Fruit fly (Drosophila melanogaster): Measurements from ENCODE around the gene CG13722.
A peak's percentile ranks its signal among the peaks of the same experiment; 100 is the strongest.

CG13722 gene

dm6 chr3L:4521809-4522208 lies 31.0 kb upstream of the CG13722 start (continued):
- TF ChIP-seq chm (GFP tag; IDR thresholded peaks at IDR 0.05) (no peak), grau (tag; optimal IDR thresholded peaks at IDR 0.05) (peak; percentile 19), salm (tag; optimal IDR thresholded peaks at IDR 0.05) (no peak), HLH4C (GFP tag; IDR thresholded peaks at IDR 0.05; ENCODE audit: partially characterized antibody) (no peak), ro (GFP tag; IDR thresholded peaks at IDR 0.05) (no peak), oc (tag; optimal IDR thresholded peaks at IDR 0.05) (no peak), CG7372 (GFP tag; IDR thresholded peaks at IDR 0.05) (0 out of 2 replicates have a peak, but pooled peaks have one; percentile 8), sisA (GFP tag; IDR thresholded peaks at IDR 0.05) (no peak), kay (GFP tag; optimal IDR thresholded peaks at IDR 0.05) (no peak), sima (GFP tag; optimal IDR thresholded peaks at IDR 0.05) (no peak), CG10979 (tag; optimal IDR thresholded peaks at IDR 0.05) (no peak), cas (GFP tag; IDR thresholded peaks at IDR 0.05) (no peak), Antp (GFP tag; optimal IDR thresholded peaks at IDR 0.05) (peak; percentile 0), ems (GFP tag; optimal IDR thresholded peaks at IDR 0.05) (no peak), ttk (GFP tag; IDR thresholded peaks at IDR 0.05) (no peak), CG10209 (GFP tag; optimal IDR thresholded peaks at IDR 0.05) (peak; percentile 47), CG5953 (GFP tag; IDR thresholded peaks at IDR 0.05) (no peak), CG14014 (GFP tag; IDR thresholded peaks at IDR 0.05) (peak; percentile 41; the same call in 1 of the 2 replicates), ara (GFP tag; IDR thresholded peaks at IDR 0.05) (no peak), maf-S (GFP tag; optimal IDR thresholded peaks at IDR 0.05) (no peak), pnt (GFP tag; optimal IDR thresholded peaks at IDR 0.05) (no peak), CG13624 (GFP tag; optimal IDR thresholded peaks at IDR 0.05) (no peak), knrl (GFP tag; IDR thresholded peaks at IDR 0.05; ENCODE audit: partially characterized antibody) (no peak), cwo (GFP tag; optimal IDR thresholded peaks at IDR 0.05) (peak; percentile 24), bigmax (GFP tag; optimal IDR thresholded peaks at IDR 0.05) (no peak), CG13775 (GFP tag; optimal IDR thresholded peaks at IDR 0.05) (no peak), Side (GFP tag; optimal IDR thresholded peaks at IDR 0.05) (no peak), Scr (GFP tag; IDR thresholded peaks at IDR 0.05; ENCODE audit: partially characterized antibody) (no peak), CG8388 (GFP tag; optimal IDR thresholded peaks at IDR 0.05) (no peak), phol (tag; optimal IDR thresholded peaks at IDR 0.05) (no peak), repo (GFP tag; optimal IDR thresholded peaks at IDR 0.05) (no peak), Hr39 (optimal IDR thresholded peaks at IDR 0.05) (no peak), CG12219 (GFP tag; optimal IDR thresholded peaks at IDR 0.05) (peak; percentile 36), HLHmδ (GFP tag; optimal IDR thresholded peaks at IDR 0.05) (no peak), HHEX (GFP tag; optimal IDR thresholded peaks at IDR 0.05) (peak; percentile 59), CG10431 (GFP tag; optimal IDR thresholded peaks at IDR 0.05) (no peak), CG6175 (GFP tag; IDR thresholded peaks at IDR 0.05) (no peak), sd (tag; optimal IDR thresholded peaks at IDR 0.05) (peak; percentile 66), CG1792 (GFP tag; optimal IDR thresholded peaks at IDR 0.05) (no peak), Fer2 (tag; optimal IDR thresholded peaks at IDR 0.05) (peak; percentile 10), tna (GFP tag; IDR thresholded peaks at IDR 0.05; ENCODE audit: partially characterized antibody) (no peak), CG10654 (GFP tag; optimal IDR thresholded peaks at IDR 0.05) (no peak), emc (GFP tag; optimal IDR thresholded peaks at IDR 0.05) (no peak), CG34376 (GFP tag; optimal IDR thresholded peaks at IDR 0.05) (no peak), CG5180 (GFP tag; optimal IDR thresholded peaks at IDR 0.05) (no peak), CG10565 (GFP tag; optimal IDR thresholded peaks at IDR 0.05) (no peak), CG8765 (GFP tag; IDR thresholded peaks at IDR 0.05) (no peak), sc (optimal IDR thresholded peaks at IDR 0.05) (no peak), sc (GFP tag; optimal IDR thresholded peaks at IDR 0.05) (no peak), CG6683 (GFP tag; optimal IDR thresholded peaks at IDR 0.05) (peak; percentile 41), inv (GFP tag; IDR thresholded peaks at IDR 0.05; ENCODE audit: partially characterized antibody) (no peak), Bgb (GFP tag; IDR thresholded peaks at IDR 0.05; ENCODE audit: partially characterized antibody) (no peak)
